Worm (Caenorhabditis elegans): ENCODE measurements around the gene tomm-20.
A peak's percentile ranks its signal among the peaks of the same experiment; 100 is the strongest.

tomm-20 gene

DNA sequence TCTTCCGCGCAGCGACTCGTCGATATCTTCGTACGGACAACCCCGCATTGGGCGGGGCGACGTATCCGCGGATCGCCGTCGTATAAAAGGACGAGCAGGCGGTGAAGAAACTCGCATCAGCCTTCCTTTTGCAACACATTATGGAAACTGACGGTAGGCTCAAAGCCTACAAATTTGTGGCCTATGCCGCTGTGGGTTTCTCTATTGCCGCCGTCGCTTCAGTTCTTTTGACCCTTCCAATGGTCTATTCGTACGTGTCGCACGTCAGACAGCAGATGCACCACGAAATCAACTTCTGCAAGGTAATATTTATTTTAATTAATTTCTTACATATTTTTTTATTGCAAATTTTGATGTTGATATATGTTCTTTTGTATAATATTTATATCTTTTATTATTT is 9.6 kb upstream of the tomm-20 start:
- no peak for TF ChIP-seq fos-1 (tag; optimal IDR thresholded peaks at IDR 0.05)
- peak; percentile 51 for TF ChIP-seq ama-1 (optimal IDR thresholded peaks at IDR 0.05)

DNA sequence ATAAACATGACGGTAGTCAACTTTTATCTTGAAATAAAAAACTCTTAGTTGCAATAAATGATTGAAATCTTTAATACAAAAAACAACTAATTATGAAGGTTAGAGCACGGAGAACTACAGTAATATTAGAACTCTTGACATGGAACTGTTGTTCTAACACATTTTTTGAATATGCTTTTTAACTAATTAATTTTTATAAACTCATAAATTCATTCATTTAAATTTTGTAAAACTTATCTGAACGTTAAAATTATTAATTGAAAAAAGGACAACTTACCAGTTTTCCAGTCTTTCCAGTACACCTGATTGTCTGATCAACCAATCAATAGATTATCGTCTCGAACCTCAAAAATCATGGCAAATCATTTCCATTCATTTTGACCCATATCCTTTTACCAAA is 9.2 kb upstream of the tomm-20 start, which contains the start of gene sqt-3:
sqt-3 (plus strand) TSS at position 301 of the 400 bp plus-strand sequence.
- no peak for TF ChIP-seq ama-1 (optimal IDR thresholded peaks at IDR 0.05)
- TF ChIP-seq egl-27 (tag; optimal IDR thresholded peaks at IDR 0.05), result no peak
- TF ChIP-seq lin-11 (tag; optimal IDR thresholded peaks at IDR 0.05), result no peak
- TF ChIP-seq mbf-1 (tag; optimal IDR thresholded peaks at IDR 0.05), result no peak
- TF ChIP-seq ceh-16 (tag; optimal IDR thresholded peaks at IDR 0.05), result no peak
- no peak for TF ChIP-seq nhr-10 (tag; optimal IDR thresholded peaks at IDR 0.05)
- no peak for TF ChIP-seq unc-62 (GFP tag; optimal IDR thresholded peaks at IDR 0.05)
- TF ChIP-seq sma-9 (GFP tag; optimal IDR thresholded peaks at IDR 0.05), result no peak
- no peak for TF ChIP-seq sma-9 (tag; optimal IDR thresholded peaks at IDR 0.05)
- no peak for TF ChIP-seq nhr-23 (tag; optimal IDR thresholded peaks at IDR 0.05)
- no peak for TF ChIP-seq sem-4 (tag; optimal IDR thresholded peaks at IDR 0.05)
- TF ChIP-seq elt-1 (tag; optimal IDR thresholded peaks at IDR 0.05), result no peak
- no peak for TF ChIP-seq mab-5 (tag; optimal IDR thresholded peaks at IDR 0.05)
- no peak for TF ChIP-seq lin-13 (GFP tag; optimal IDR thresholded peaks at IDR 0.05)
- TF ChIP-seq unc-39 (tag; optimal IDR thresholded peaks at IDR 0.05), result no peak
- TF ChIP-seq nhr-12 (tag; optimal IDR thresholded peaks at IDR 0.05), result no peak
- TF ChIP-seq nhr-21 (tag; optimal IDR thresholded peaks at IDR 0.05), result no peak
- TF ChIP-seq ceh-82 (tag; optimal IDR thresholded peaks at IDR 0.05), result no peak
- TF ChIP-seq sma-3 (GFP tag; optimal IDR thresholded peaks at IDR 0.05), result no peak
- no peak for TF ChIP-seq alr-1 (tag; optimal IDR thresholded peaks at IDR 0.05)
- no peak for TF ChIP-seq fos-1 (tag; optimal IDR thresholded peaks at IDR 0.05)

DNA sequence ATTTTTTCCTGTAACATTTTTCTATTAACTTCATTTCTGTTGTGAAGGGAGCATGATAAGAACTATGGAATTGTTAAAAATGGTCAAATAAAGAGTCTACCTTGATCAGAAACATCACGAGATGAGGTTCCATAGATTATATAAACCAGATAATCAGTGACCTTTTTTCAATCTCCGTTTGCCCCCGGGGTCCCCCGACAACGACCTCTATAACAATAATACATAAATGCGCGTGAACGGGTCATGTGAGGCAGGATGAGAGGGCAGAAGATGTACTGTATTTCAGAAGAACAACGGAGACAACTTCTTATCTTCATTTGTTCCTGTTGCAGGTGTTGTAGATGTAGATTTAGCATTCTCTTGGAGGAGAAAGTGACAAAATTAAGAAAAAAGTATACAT is 8.6 kb upstream of the tomm-20 start:
- no peak for TF ChIP-seq C34F6.9 (tag; optimal IDR thresholded peaks at IDR 0.05)
- no peak for TF ChIP-seq lsy-2 (tag; optimal IDR thresholded peaks at IDR 0.05)
- TF ChIP-seq nhr-129 (tag; optimal IDR thresholded peaks at IDR 0.05), result no peak
- TF ChIP-seq nhr-12 (tag; optimal IDR thresholded peaks at IDR 0.05), result no peak
- TF ChIP-seq snpc-4 (tag; optimal IDR thresholded peaks at IDR 0.05), result no peak
- TF ChIP-seq sma-9 (GFP tag; optimal IDR thresholded peaks at IDR 0.05), result peak; percentile 36
- no peak for TF ChIP-seq sma-9 (tag; optimal IDR thresholded peaks at IDR 0.05)
- no peak for TF ChIP-seq nhr-23 (tag; optimal IDR thresholded peaks at IDR 0.05)
- no peak for TF ChIP-seq mdl-1 (tag; optimal IDR thresholded peaks at IDR 0.05)
- no peak for TF ChIP-seq ztf-11 (tag; optimal IDR thresholded peaks at IDR 0.05)
- TF ChIP-seq blmp-1 (tag; optimal IDR thresholded peaks at IDR 0.05; ENCODE audit: insufficient read depth), result peak; percentile 41
- peak; percentile 42 for TF ChIP-seq nhr-25 (tag; optimal IDR thresholded peaks at IDR 0.05)

DNA sequence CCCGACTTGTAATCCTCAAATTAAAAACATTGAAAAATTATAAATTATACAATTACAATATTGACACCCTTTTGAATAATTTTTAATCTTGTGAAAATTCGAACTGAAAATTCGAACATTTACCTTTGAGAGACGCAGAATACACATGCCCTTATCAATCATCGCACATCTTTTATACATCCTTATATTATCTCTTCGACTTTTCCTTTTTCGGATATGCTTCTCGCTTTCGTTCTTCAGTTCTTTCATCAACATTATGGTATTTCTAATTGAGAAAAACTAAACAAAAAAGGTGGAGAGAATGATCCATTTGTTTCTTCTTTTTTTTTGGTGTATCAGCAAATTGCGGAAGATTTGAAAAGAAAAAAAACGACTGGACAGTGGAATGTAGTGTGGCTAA is 6.1 kb upstream of the tomm-20 start:
- no peak for TF ChIP-seq unc-55 (GFP tag; optimal IDR thresholded peaks at IDR 0.05)
- no peak for TF ChIP-seq ZK546.5 (tag; optimal IDR thresholded peaks at IDR 0.05)
- TF ChIP-seq nhr-23 (tag; optimal IDR thresholded peaks at IDR 0.05), result no peak
- TF ChIP-seq sem-4 (tag; optimal IDR thresholded peaks at IDR 0.05), result no peak
- TF ChIP-seq nhr-129 (tag; optimal IDR thresholded peaks at IDR 0.05), result no peak
- no peak for TF ChIP-seq R02D3.7 (tag; optimal IDR thresholded peaks at IDR 0.05)
- no peak for TF ChIP-seq nhr-10 (tag; optimal IDR thresholded peaks at IDR 0.05)
- TF ChIP-seq crh-2 (tag; optimal IDR thresholded peaks at IDR 0.05), result no peak
- no peak for TF ChIP-seq mdl-1 (tag; optimal IDR thresholded peaks at IDR 0.05)
- no peak for TF ChIP-seq Y55F3AM.14 (GFP tag; optimal IDR thresholded peaks at IDR 0.05)
- TF ChIP-seq F13H6.1 (tag; optimal IDR thresholded peaks at IDR 0.05), result no peak
- no peak for TF ChIP-seq lin-13 (GFP tag; optimal IDR thresholded peaks at IDR 0.05)
- TF ChIP-seq nhr-77 (tag; optimal IDR thresholded peaks at IDR 0.05), result no peak
- TF ChIP-seq lin-39 (tag; optimal IDR thresholded peaks at IDR 0.05), result no peak
- TF ChIP-seq nhr-21 (tag; optimal IDR thresholded peaks at IDR 0.05), result no peak
- no peak for TF ChIP-seq elt-3 (tag; optimal IDR thresholded peaks at IDR 0.05)
- no peak for TF ChIP-seq ztf-11 (tag; optimal IDR thresholded peaks at IDR 0.05)
- TF ChIP-seq elt-1 (tag; optimal IDR thresholded peaks at IDR 0.05), result no peak
- no peak for TF ChIP-seq ama-1 (optimal IDR thresholded peaks at IDR 0.05)
- TF ChIP-seq egl-27 (tag; optimal IDR thresholded peaks at IDR 0.05), result no peak

Data from whole organism, L2 larva.